Worm (Caenorhabditis elegans) whole organism, early embryonic: ENCODE results near the gene nhr-54.

Experiments
- B0310.2 ChIP-seq: sonication (generic microtip); optimal IDR thresholded peaks from 2 replicates; lab custom pipeline; 2016; ENCODE audit warnings: mild to moderate bottlenecking, missing genetic modification characterization, missing compliant biosample characterization
- ama-1 ChIP-seq: fragments of 150-350 bp; optimal IDR thresholded peaks from 2 replicates; lab custom pipeline; 2014
- ceh-13 ChIP-seq: fragments of 200-800 bp; sonication (Bioruptor generic); optimal IDR thresholded peaks from 2 replicates; lab custom pipeline; 2018; ENCODE audit warnings: mild to moderate bottlenecking, missing genetic modification characterization, missing compliant biosample characterization
- flt-1 ChIP-seq: fragments of 200-800 bp; sonication (Bioruptor generic); IDR thresholded peaks from 2 replicates; pipeline ENCODE4 v1.3.6; 2022; ENCODE audit warnings: missing genetic modification characterization, missing compliant biosample characterization
- hmbx-1 ChIP-seq: sonication (generic microtip); optimal IDR thresholded peaks from 2 replicates; lab custom pipeline; 2016; ENCODE audit warnings: mild to moderate bottlenecking, missing genetic modification characterization, missing compliant biosample characterization
- hmg-4 ChIP-seq: fragments of 200-800 bp; sonication (Bioruptor generic); optimal IDR thresholded peaks from 2 replicates; lab custom pipeline; 2018; ENCODE audit warnings: mild to moderate bottlenecking, missing genetic modification characterization, missing compliant biosample characterization
- hnd-1 ChIP-seq: sonication (generic microtip); optimal IDR thresholded peaks from 2 replicates; lab custom pipeline; 2016; ENCODE audit warnings: missing genetic modification characterization, missing compliant biosample characterization
- pes-1 ChIP-seq: fragments of 200-800 bp; sonication (Bioruptor generic); IDR thresholded peaks from 2 replicates; pipeline ENCODE4 v1.3.6; 2022; ENCODE audit warnings: missing genetic modification reagents, missing genetic modification characterization, missing compliant biosample characterization
- sea-1 ChIP-seq: fragments of 200-800 bp; sonication (Bioruptor generic); conservative IDR thresholded peaks from 2 replicates; pipeline ENCODE4 v1.3.6; 2022; ENCODE audit warnings: missing genetic modification characterization, missing compliant biosample characterization

ce11 chrV:16455065-16455464, 50.7 kb downstream of the nhr-54 start, which contains the start of gene str-14:
- TF ChIP-seq ama-1 (lab: Kevin White, UChicago) (no peak), flt-1 (GFP tag; lab: Robert Waterston, UW) (no peak), hmbx-1 (tag; lab: Kevin White, UChicago) (no peak), hnd-1 (no peak), pes-1 (GFP tag; lab: Robert Waterston, UW) (no peak), ceh-13 (GFP tag; lab: Kevin White, UChicago) (no peak), hmg-4 (GFP tag; lab: Kevin White, UChicago) (no peak), B0310.2 (tag; lab: Kevin White, UChicago) (no peak), sea-1 (GFP tag; lab: Robert Waterston, UW) (no peak)
